Fruit fly (Drosophila melanogaster): ENCODE data around the gene nSyb.

dm6 chr3L:1618116-1618727, 19.3 kb downstream of the nSyb start, which contains the start of the genes CG13926, ABCB7 and CG33230:
- no peak for TF ChIP-seq danr (GFP tag; IDR thresholded peaks at IDR 0.05)
- TF ChIP-seq Stat92E (GFP tag; optimal IDR thresholded peaks at IDR 0.05) = peak in 1 of 3 experiments; percentile 53
- TF ChIP-seq Trl (optimal IDR thresholded peaks at IDR 0.05) = no peak
- no peak for TF ChIP-seq Trl (GFP tag; optimal IDR thresholded peaks at IDR 0.05)
- TF ChIP-seq CG1233 (GFP tag; optimal IDR thresholded peaks at IDR 0.05) = no peak
- TF ChIP-seq CG2678 (tag; optimal IDR thresholded peaks at IDR 0.05) = no peak
- TF ChIP-seq gem (tag; optimal IDR thresholded peaks at IDR 0.05) = no peak
- TF ChIP-seq CkIIα-i1 (GFP tag; IDR thresholded peaks at IDR 0.05) = no peak
- peak; percentile 20; the same call in 1 of the 2 replicates for TF ChIP-seq Adf1 (GFP tag; IDR thresholded peaks at IDR 0.05)
- no peak for TF ChIP-seq MTF-1 (GFP tag; optimal IDR thresholded peaks at IDR 0.05; ENCODE audit: borderline replicate concordance)
